Worm (Caenorhabditis elegans) whole organism, L2 larva: ENCODE measurements around the gene EGAP2.1.

ENCODE experiments used
- R02D3.7 ChIP-seq: fragments of 150-350 bp; optimal IDR thresholded peaks from 2 replicates; lab custom pipeline; 2014; ENCODE audit warnings: missing biosample characterization, missing genetic modification characterization
- Y55F3AM.14 ChIP-seq: fragments of 200-800 bp; sonication (Bioruptor generic); optimal IDR thresholded peaks from 2 replicates; lab custom pipeline; 2018; ENCODE audit warnings: mild to moderate bottlenecking, missing genetic modification characterization, missing compliant biosample characterization
- ZK546.5 ChIP-seq: sonication (generic microtip); optimal IDR thresholded peaks from 2 replicates; lab custom pipeline; 2017; ENCODE audit warnings: missing biosample characterization, missing genetic modification characterization
- alr-1 ChIP-seq: fragments of 150-350 bp; optimal IDR thresholded peaks from 2 replicates; lab custom pipeline; 2014; ENCODE audit warnings: missing biosample characterization, missing genetic modification characterization
- aly-2 ChIP-seq: fragments of 150-350 bp; optimal IDR thresholded peaks from 2 replicates; lab custom pipeline; 2014; ENCODE audit warnings: missing biosample characterization, missing genetic modification characterization
- ama-1 ChIP-seq: fragments of 150-350 bp; optimal IDR thresholded peaks from 2 replicates; lab custom pipeline; 2018; ENCODE audit warnings: inconsistent platforms
- ceh-82 ChIP-seq: fragments of 150-350 bp; optimal IDR thresholded peaks from 2 replicates; lab custom pipeline; 2014; ENCODE audit warnings: missing biosample characterization, missing genetic modification characterization
- crh-2 ChIP-seq: sonication (generic microtip); optimal IDR thresholded peaks from 2 replicates; lab custom pipeline; 2017; ENCODE audit warnings: missing biosample characterization, missing genetic modification characterization
- dmd-4 ChIP-seq: sonication (generic microtip); optimal IDR thresholded peaks from 2 replicates; lab custom pipeline; 2017; ENCODE audit warnings: missing biosample characterization, missing genetic modification characterization
- egl-27 ChIP-seq: sonication (generic microtip); optimal IDR thresholded peaks from 3 replicates; lab custom pipeline; 2017; ENCODE audit warnings: missing biosample characterization, missing genetic modification reagents, missing genetic modification characterization
- elt-3 ChIP-seq: sonication (generic microtip); optimal IDR thresholded peaks from 2 replicates; lab custom pipeline; 2017; ENCODE audit warnings: missing biosample characterization, missing genetic modification characterization
- lin-13 ChIP-seq: fragments of 150-350 bp; optimal IDR thresholded peaks from 2 replicates; lab custom pipeline; 2014; ENCODE audit warnings: missing biosample characterization, missing genetic modification reagents, missing genetic modification characterization
- mab-5 ChIP-seq: fragments of 150-350 bp; optimal IDR thresholded peaks from 2 replicates; lab custom pipeline; 2014; ENCODE audit warnings: missing biosample characterization, missing genetic modification characterization
- nhr-12 ChIP-seq: fragments of 150-350 bp; optimal IDR thresholded peaks from 2 replicates; lab custom pipeline; 2014; ENCODE audit warnings: missing biosample characterization, missing genetic modification characterization
- nhr-129 ChIP-seq: fragments of 150-350 bp; optimal IDR thresholded peaks from 2 replicates; lab custom pipeline; 2014; ENCODE audit warnings: missing biosample characterization, missing genetic modification characterization
- nhr-21 ChIP-seq: fragments of 150-350 bp; optimal IDR thresholded peaks from 2 replicates; lab custom pipeline; 2014; ENCODE audit warnings: missing biosample characterization, missing genetic modification characterization
- nhr-23 ChIP-seq: fragments of 150-350 bp; optimal IDR thresholded peaks from 2 replicates; lab custom pipeline; 2014; ENCODE audit warnings: missing biosample characterization, missing genetic modification reagents, missing genetic modification characterization
- nhr-25 ChIP-seq: fragments of 150-350 bp; sonication (generic microtip); optimal IDR thresholded peaks from 3 replicates; lab custom pipeline; 2014; ENCODE audit warnings: missing biosample characterization, missing genetic modification characterization
- nhr-77 ChIP-seq: fragments of 150-350 bp; optimal IDR thresholded peaks from 2 replicates; lab custom pipeline; 2014; ENCODE audit warnings: missing biosample characterization, missing genetic modification characterization
- peb-1 ChIP-seq: fragments of 150-350 bp; optimal IDR thresholded peaks from 2 replicates; lab custom pipeline; 2014; ENCODE audit warnings: missing biosample characterization, missing genetic modification characterization
- sem-4 ChIP-seq: fragments of 150-350 bp; optimal IDR thresholded peaks from 2 replicates; lab custom pipeline; 2014; ENCODE audit warnings: missing biosample characterization, missing genetic modification reagents, missing genetic modification characterization
- skn-1 ChIP-seq: sonication (generic microtip); optimal IDR thresholded peaks from 2 replicates; lab custom pipeline; 2017; ENCODE audit warnings: missing biosample characterization, missing genetic modification characterization
- sma-3 ChIP-seq: sonication (generic microtip); optimal IDR thresholded peaks from 2 replicates; lab custom pipeline; 2016; ENCODE audit warnings: missing genetic modification reagents, missing genetic modification characterization, missing compliant biosample characterization
- sma-9 ChIP-seq, 2 experiments: fragments of 150-350 bp in 1 of 2; sonication (generic microtip) in 1 of 2; optimal IDR thresholded peaks; 2 replicates each; lab custom pipeline; 2014 to 2016; ENCODE audit warnings: missing genetic modification characterization in 2 of 2, mild to moderate bottlenecking in 1 of 2, missing biosample characterization in 1 of 2, missing compliant biosample characterization in 1 of 2, missing genetic modification reagents in 1 of 2, moderate library complexity in 1 of 2
- unc-39 ChIP-seq: fragments of 150-350 bp; optimal IDR thresholded peaks from 2 replicates; lab custom pipeline; 2014; ENCODE audit warnings: missing biosample characterization, missing genetic modification characterization
- unc-55 ChIP-seq: fragments of 150-350 bp; sonication (generic microtip); optimal IDR thresholded peaks from 3 replicates; lab custom pipeline; 2014; ENCODE audit warnings: missing biosample characterization, missing genetic modification reagents, missing genetic modification characterization
- zag-1 ChIP-seq: fragments of 150-350 bp; optimal IDR thresholded peaks from 2 replicates; lab custom pipeline; 2014; ENCODE audit warnings: missing biosample characterization, missing genetic modification characterization
- ztf-1 ChIP-seq: fragments of 200-800 bp; sonication (Bioruptor generic); conservative IDR thresholded peaks from 2 replicates; pipeline ENCODE4 v1.3.6; 2022; ENCODE audit warnings: missing genetic modification characterization, missing compliant biosample characterization
- ztf-11 ChIP-seq: sonication (generic microtip); optimal IDR thresholded peaks from 2 replicates; lab custom pipeline; 2017; ENCODE audit warnings: missing biosample characterization, missing genetic modification characterization
- ztf-4 ChIP-seq: fragments of 150-350 bp; optimal IDR thresholded peaks from 2 replicates; lab custom pipeline; 2014; ENCODE audit warnings: missing biosample characterization, missing genetic modification characterization

EGAP2.1 gene

DNA sequence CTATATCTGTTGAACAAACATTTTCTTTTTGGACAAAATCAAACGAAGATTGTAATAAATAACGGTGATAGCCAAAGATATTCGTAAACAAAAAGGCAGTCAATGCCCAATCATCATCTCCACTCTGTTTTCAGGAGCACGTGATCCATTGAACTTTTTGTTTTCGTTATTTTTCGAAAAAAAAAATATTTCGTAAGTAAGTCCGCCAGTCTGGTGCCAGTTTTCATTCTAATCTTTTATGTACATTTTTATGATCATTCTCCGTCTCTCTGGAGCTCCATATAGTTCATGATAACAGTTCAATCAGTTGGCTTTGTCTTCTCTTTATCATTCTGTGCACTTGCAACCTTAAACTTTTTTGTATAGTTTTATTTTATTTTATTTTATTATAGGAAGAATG is 28.3 kb upstream of the EGAP2.1 start, which contains the start of gene ampd-1 (continued):
- TF ChIP-seq nhr-12 (tag; lab: Kevin White, UChicago), result no peak

DNA sequence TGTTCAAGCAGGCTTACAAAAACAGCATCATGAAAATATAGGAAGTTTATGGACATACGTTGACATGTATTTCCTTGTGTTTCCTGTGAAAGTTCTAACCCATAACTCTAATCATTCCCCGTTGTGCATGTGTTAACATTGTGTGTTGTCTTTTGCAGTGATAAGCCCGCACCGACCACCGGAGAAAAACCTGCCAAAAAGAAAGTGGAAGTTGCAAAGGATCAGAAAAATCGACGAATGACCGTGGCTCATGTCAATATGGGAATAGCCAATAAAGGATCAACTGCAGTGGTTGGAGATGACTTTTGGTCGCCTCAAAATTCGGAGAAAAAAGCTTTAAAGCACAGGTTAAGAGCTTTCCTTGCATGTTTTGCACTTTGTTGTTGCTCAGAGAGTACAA is 25.9 kb upstream of the EGAP2.1 start:
- no peak for TF ChIP-seq skn-1 (tag; lab: Kevin White, UChicago)
- TF ChIP-seq alr-1 (tag; lab: Kevin White, UChicago), result no peak
- TF ChIP-seq ztf-1, result no peak
- no peak for TF ChIP-seq ZK546.5 (tag; lab: Kevin White, UChicago)
- TF ChIP-seq unc-39 (tag; lab: Kevin White, UChicago), result no peak
- no peak for TF ChIP-seq nhr-129 (tag; lab: Kevin White, UChicago)
- TF ChIP-seq Y55F3AM.14 (GFP tag; lab: Kevin White, UChicago), result no peak
- TF ChIP-seq zag-1 (tag; lab: Kevin White, UChicago), result no peak
- TF ChIP-seq ceh-82 (tag; lab: Kevin White, UChicago), result no peak
- TF ChIP-seq nhr-21 (tag; lab: Kevin White, UChicago), result no peak
- no peak for TF ChIP-seq elt-3 (tag; lab: Kevin White, UChicago)

DNA sequence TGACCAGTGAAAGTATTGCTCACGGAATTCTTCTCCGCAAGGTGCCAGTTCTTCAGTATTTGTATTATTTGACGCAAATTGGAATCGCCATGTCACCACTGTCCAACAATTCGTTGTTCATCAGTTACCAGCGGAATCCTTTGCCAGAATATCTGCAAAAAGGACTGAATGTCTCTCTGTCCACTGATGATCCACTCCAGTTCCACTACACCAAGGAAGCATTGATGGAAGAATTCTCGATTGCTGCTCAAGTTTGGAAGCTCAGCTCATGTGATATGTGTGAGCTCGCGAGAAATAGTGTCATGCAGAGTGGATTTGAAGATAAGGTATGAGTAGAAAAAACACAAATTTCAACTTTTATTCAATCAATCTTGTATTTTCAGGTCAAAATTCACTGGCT is 22.1 kb upstream of the EGAP2.1 start:
- TF ChIP-seq ZK546.5 (tag; lab: Kevin White, UChicago) (no peak), nhr-25 (tag; lab: Kevin White, UChicago) (no peak), sma-3 (GFP tag; lab: Kevin White, UChicago) (peak; percentile 32)
- TF ChIP-seq, all 48 proteins: peak for 1

DNA sequence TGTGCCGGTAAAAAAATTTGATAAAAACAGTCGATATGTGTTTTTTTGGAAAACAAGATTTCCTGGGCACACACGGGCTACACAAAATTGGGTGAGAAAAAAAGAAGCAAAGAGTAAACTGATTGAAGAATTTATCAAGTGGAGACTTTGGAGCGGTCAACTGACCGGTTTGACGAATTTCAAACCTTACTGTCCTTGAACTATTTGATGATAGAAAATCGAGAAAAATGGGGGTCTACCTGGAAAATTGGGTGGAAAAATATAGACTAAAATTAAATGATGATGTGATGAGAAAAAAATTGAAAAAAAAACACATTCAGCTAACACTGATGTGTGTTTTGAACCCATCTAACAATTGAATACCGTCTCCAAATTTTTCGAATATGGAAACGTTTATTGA is 20.4 kb upstream of the EGAP2.1 start, which contains the start of gene C34F11.8:
C34F11.8 (minus strand) TSS at position 135 of the 400 bp plus-strand sequence.
- TF ChIP-seq ama-1 (lab: Kevin White, UChicago), result no peak
- TF ChIP-seq nhr-23 (tag; lab: Kevin White, UChicago), result no peak
- no peak for TF ChIP-seq nhr-21 (tag; lab: Kevin White, UChicago)
- no peak for TF ChIP-seq peb-1
- peak; percentile 43 for TF ChIP-seq nhr-25 (tag; lab: Kevin White, UChicago)
- peak; percentile 1 for TF ChIP-seq sma-3 (GFP tag; lab: Kevin White, UChicago)
- TF ChIP-seq, all 48 proteins: peak for 2

DNA sequence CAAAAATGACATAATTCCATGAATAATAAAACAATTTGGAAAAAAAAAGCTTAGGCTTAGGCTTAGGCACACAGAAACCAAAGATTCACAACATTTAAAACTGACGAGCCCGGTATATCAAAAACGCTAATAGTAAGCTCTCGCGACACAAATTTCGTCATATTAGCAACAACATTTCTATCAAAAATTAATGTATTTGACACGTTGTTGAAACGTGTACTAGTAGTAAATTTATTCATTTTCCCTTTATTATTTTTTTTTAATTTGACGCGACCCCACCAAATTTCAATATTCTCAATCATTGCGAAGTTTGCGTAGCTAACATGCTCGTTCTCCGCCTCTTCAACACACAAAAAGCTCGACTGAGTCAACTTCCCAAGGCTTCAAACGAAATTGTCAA is 19.2 kb upstream of the EGAP2.1 start, which contains the start of gene C34F11.2:
C34F11.2 (plus strand) TSS at position 301 of the 400 bp plus-strand sequence.
- TF ChIP-seq lin-13 (GFP tag; lab: Kevin White, UChicago) (no peak), crh-2 (tag; lab: Kevin White, UChicago) (no peak), sem-4 (no peak), unc-55 (no peak), nhr-23 (tag; lab: Kevin White, UChicago) (no peak), sma-9 (GFP tag; optimal IDR thresholded peaks at IDR 0.05; lab: Kevin White, UChicago) (no peak), sma-9 (tag; optimal IDR thresholded peaks at IDR 0.05; lab: Kevin White, UChicago) (no peak), egl-27 (tag; lab: Kevin White, UChicago) (no peak)

DNA sequence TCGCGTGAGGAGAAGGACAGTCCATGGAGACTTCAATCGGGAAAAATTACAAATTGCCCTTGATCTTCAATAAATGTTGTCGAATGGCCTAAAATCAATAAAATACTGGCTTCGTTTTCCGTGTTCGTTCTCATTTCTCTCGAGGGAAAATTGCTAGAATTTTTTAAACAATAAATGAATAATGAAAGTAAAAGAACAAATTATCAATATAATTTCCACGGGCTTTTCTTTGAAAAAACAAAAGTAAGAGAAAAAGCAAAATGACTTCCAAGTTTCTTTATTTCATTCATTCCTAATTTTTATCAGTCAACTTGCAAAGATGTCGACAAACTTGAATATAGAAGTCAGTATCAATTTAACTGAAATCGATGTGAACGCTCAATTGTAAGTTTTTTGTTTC is 18.5 kb upstream of the EGAP2.1 start, which contains the start of gene C34F11.1:
C34F11.1 (plus strand) TSS at position 301 of the 400 bp plus-strand sequence.
- TF ChIP-seq nhr-23 (tag; lab: Kevin White, UChicago) (no peak), nhr-77 (tag; lab: Kevin White, UChicago) (no peak), ZK546.5 (tag; lab: Kevin White, UChicago) (no peak), ztf-4 (no peak), R02D3.7 (tag; lab: Kevin White, UChicago) (no peak), ztf-11 (tag; lab: Kevin White, UChicago) (no peak), dmd-4 (tag; lab: Kevin White, UChicago) (no peak)

DNA sequence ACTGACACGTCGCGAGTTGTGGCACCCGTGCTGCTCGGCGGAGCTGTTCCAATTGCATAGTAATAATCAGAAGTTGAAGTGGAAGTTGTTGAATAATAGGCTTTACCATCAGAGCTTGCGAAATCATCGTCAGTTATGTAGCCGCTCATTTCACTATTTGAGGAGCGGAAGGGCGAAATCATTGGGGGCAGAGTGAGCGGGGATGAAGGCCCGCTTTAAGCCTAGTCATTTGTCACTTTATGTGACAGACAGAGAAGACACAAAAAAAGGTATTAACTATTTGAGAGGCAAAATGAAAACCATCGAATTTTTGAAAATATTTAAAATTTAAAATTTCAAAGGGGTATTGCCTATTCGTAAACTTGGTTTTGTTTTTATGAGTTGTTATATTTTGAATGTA is 12.9 kb upstream of the EGAP2.1 start:
- TF ChIP-seq aly-2 (tag; lab: Kevin White, UChicago) (no peak), unc-55 (peak; percentile 30), mab-5 (tag; lab: Kevin White, UChicago) (peak; percentile 20)
